Fruit fly (Drosophila melanogaster) whole organism, embryonic: ENCODE results near the gene Cht6.

Experiments
- Adf1 ChIP-seq: fragments of 200-800 bp; sonication (Bioruptor generic); IDR thresholded peaks from 2 replicates; pipeline ENCODE4 v1.3.6; 2022; ENCODE audit warnings: missing biosample characterization, missing genetic modification characterization
- C15 ChIP-seq: fragments of 200-800 bp; sonication (Bioruptor generic); IDR thresholded peaks from 3 replicates; pipeline ENCODE4 v1.3.6; 2022; ENCODE audit warnings: missing biosample characterization, missing genetic modification characterization
- CG11398 ChIP-seq: fragments of 200-800 bp; sonication (Bioruptor generic); optimal IDR thresholded peaks from 2 replicates; lab custom pipeline; 2016; ENCODE audit warnings: missing biosample characterization, missing genetic modification characterization
- CG11723 ChIP-seq: fragments of 200-800 bp; sonication (Bioruptor generic); optimal IDR thresholded peaks from 2 replicates; lab custom pipeline; 2017; ENCODE audit warnings: missing biosample characterization, mild to moderate bottlenecking, missing genetic modification characterization
- CG12391 ChIP-seq: fragments of 200-800 bp; sonication (Bioruptor generic); optimal IDR thresholded peaks from 3 replicates; lab custom pipeline; 2018; ENCODE audit warnings: missing biosample characterization, mild to moderate bottlenecking, missing genetic modification characterization, moderate library complexity
- CG13296 ChIP-seq: fragments of 200-800 bp; sonication (Bioruptor generic); optimal IDR thresholded peaks from 3 replicates; lab custom pipeline; 2018; ENCODE audit warnings: missing biosample characterization, mild to moderate bottlenecking, missing genetic modification characterization
- CG13624 ChIP-seq: fragments of 200-800 bp; sonication (Bioruptor generic); optimal IDR thresholded peaks from 2 replicates; lab custom pipeline; 2016; ENCODE audit warnings: missing biosample characterization, missing genetic modification characterization
- CG15269 ChIP-seq: fragments of 200-800 bp; sonication (Bioruptor generic); optimal IDR thresholded peaks from 2 replicates; lab custom pipeline; 2018; ENCODE audit warnings: missing biosample characterization, mild to moderate bottlenecking, missing genetic modification characterization, moderate library complexity
- CG17328 ChIP-seq: fragments of 200-800 bp; sonication (Bioruptor generic); IDR thresholded peaks from 2 replicates; pipeline ENCODE4 v1.3.6; 2022; ENCODE audit warnings: missing biosample characterization, missing genetic modification characterization
- CG2116 ChIP-seq: fragments of 200-800 bp; sonication (Bioruptor generic); optimal IDR thresholded peaks from 3 replicates; lab custom pipeline; 2018; ENCODE audit warnings: missing biosample characterization, mild to moderate bottlenecking, missing genetic modification characterization
- CG2199 ChIP-seq: fragments of 200-800 bp; sonication (Bioruptor generic); IDR thresholded peaks from 3 replicates; pipeline ENCODE4 v1.3.6; 2022; ENCODE audit warnings: missing biosample characterization, missing genetic modification characterization
- CG2875 ChIP-seq: fragments of 200-800 bp; sonication (Bioruptor generic); optimal IDR thresholded peaks from 2 replicates; lab custom pipeline; 2017; ENCODE audit warnings: missing biosample characterization, mild to moderate bottlenecking, missing genetic modification characterization, missing genetic modification reagents
- CG3847 ChIP-seq: fragments of 200-800 bp; sonication (Bioruptor generic); IDR thresholded peaks from 2 replicates; pipeline ENCODE4 v1.3.6; 2022; ENCODE audit warnings: missing biosample characterization, missing genetic modification characterization
- CG42726 ChIP-seq: fragments of 200-800 bp; sonication (Bioruptor generic); IDR thresholded peaks from 2 replicates; pipeline ENCODE4 v1.3.6; 2022; ENCODE audit warnings: missing biosample characterization, missing genetic modification characterization; ENCODE audit not compliant: partially characterized antibody
- CG4360 ChIP-seq: fragments of 200-800 bp; sonication (Bioruptor generic); IDR thresholded peaks from 2 replicates; pipeline ENCODE4 v1.3.6; 2022; ENCODE audit warnings: missing biosample characterization, missing genetic modification characterization
- CG6175 ChIP-seq: fragments of 200-800 bp; sonication (Bioruptor generic); IDR thresholded peaks from 3 replicates; pipeline ENCODE4 v1.3.6; 2022; ENCODE audit warnings: missing biosample characterization, missing genetic modification characterization
- CG8359 ChIP-seq: fragments of 200-800 bp; sonication (Bioruptor generic); optimal IDR thresholded peaks from 2 replicates; lab custom pipeline; 2017; ENCODE audit warnings: missing biosample characterization, mild to moderate bottlenecking, missing genetic modification characterization, borderline replicate concordance
- HLHmδ ChIP-seq: fragments of 200-800 bp; sonication (Bioruptor generic); optimal IDR thresholded peaks from 2 replicates; lab custom pipeline; 2018; ENCODE audit warnings: missing biosample characterization, mild to moderate bottlenecking, missing genetic modification characterization, moderate library complexity
- Hr51 ChIP-seq, 2 experiments: fragments of 200-800 bp; sonication (Bioruptor generic); optimal IDR thresholded peaks; 2 replicates in 1 of 2; 3 replicates in 1 of 2; lab custom pipeline; 2016 to 2018; ENCODE audit warnings: missing biosample characterization in 2 of 2, missing genetic modification characterization in 2 of 2, mild to moderate bottlenecking in 1 of 2, moderate library complexity in 1 of 2
- MESR4 ChIP-seq: fragments of 200-800 bp; sonication (Bioruptor generic); optimal IDR thresholded peaks from 2 replicates; lab custom pipeline; 2018; ENCODE audit warnings: missing biosample characterization, mild to moderate bottlenecking, missing genetic modification characterization, moderate library complexity
- Med ChIP-seq: fragments of 200-800 bp; sonication (Bioruptor generic); peaks from one replicate; lab custom pipeline; 2016; ENCODE audit warnings: missing biosample characterization, missing genetic modification characterization, mild to moderate bottlenecking, inconsistent platforms, moderate library complexity
- Nf-YA ChIP-seq: fragments of 200-800 bp; sonication (Bioruptor generic); IDR thresholded peaks from 2 replicates; pipeline ENCODE4 v1.3.6; 2022; ENCODE audit warnings: missing biosample characterization, missing genetic modification characterization
- Oaz ChIP-seq: fragments of 200-800 bp; sonication (Bioruptor generic); IDR thresholded peaks from 2 replicates; pipeline ENCODE4 v1.3.6; 2022; ENCODE audit warnings: missing biosample characterization, missing genetic modification characterization
- Six4 ChIP-seq: fragments of 200-800 bp; sonication (Bioruptor generic); optimal IDR thresholded peaks from 2 replicates; lab custom pipeline; 2016; ENCODE audit warnings: missing biosample characterization, missing genetic modification characterization
- Sox100B ChIP-seq: fragments of 200-800 bp; sonication (Bioruptor generic); optimal IDR thresholded peaks from 3 replicates; lab custom pipeline; 2018; ENCODE audit warnings: missing biosample characterization, mild to moderate bottlenecking, missing genetic modification characterization
- Ssrp ChIP-seq: fragments of 200-800 bp; sonication (Bioruptor generic); optimal IDR thresholded peaks from 2 replicates; lab custom pipeline; 2018; ENCODE audit warnings: missing biosample characterization, mild to moderate bottlenecking, missing genetic modification characterization, moderate library complexity
- ab ChIP-seq: fragments of 200-800 bp; sonication (Bioruptor generic); optimal IDR thresholded peaks from 2 replicates; lab custom pipeline; 2016; ENCODE audit warnings: missing biosample characterization, missing genetic modification characterization
- abd-A ChIP-seq: fragments of 200-800 bp; sonication (Bioruptor generic); optimal IDR thresholded peaks from 3 replicates; lab custom pipeline; 2019; ENCODE audit warnings: missing biosample characterization, mild to moderate bottlenecking, missing genetic modification characterization, moderate library complexity
- al ChIP-seq: fragments of 200-800 bp; sonication (Bioruptor generic); IDR thresholded peaks from 2 replicates; pipeline ENCODE4 v1.3.6; 2022; ENCODE audit warnings: missing biosample characterization, missing genetic modification characterization
- ap ChIP-seq: fragments of 200-800 bp; sonication (Bioruptor generic); IDR thresholded peaks from 2 replicates; pipeline ENCODE4 v1.3.6; 2022; ENCODE audit warnings: missing biosample characterization, missing genetic modification characterization
- ara ChIP-seq: fragments of 200-800 bp; sonication (Bioruptor generic); IDR thresholded peaks from 2 replicates; pipeline ENCODE4 v1.3.6; 2022; ENCODE audit warnings: missing biosample characterization, missing genetic modification characterization
- br ChIP-seq: fragments of >200 bp; optimal IDR thresholded peaks from 2 replicates; lab custom pipeline; 2017
- dimm ChIP-seq: fragments of 200-800 bp; sonication (Bioruptor generic); IDR thresholded peaks from 2 replicates; pipeline ENCODE4 v1.3.6; 2022; ENCODE audit warnings: missing biosample characterization, missing genetic modification characterization
- fu2 ChIP-seq: fragments of 200-800 bp; sonication (Bioruptor generic); optimal IDR thresholded peaks from 2 replicates; lab custom pipeline; 2016; ENCODE audit warnings: missing biosample characterization, missing genetic modification characterization
- hbn ChIP-seq: fragments of 200-800 bp; sonication (Bioruptor generic); IDR thresholded peaks from 2 replicates; pipeline ENCODE4 v1.3.6; 2022; ENCODE audit warnings: missing biosample characterization, missing genetic modification characterization; ENCODE audit not compliant: partially characterized antibody
- hkb ChIP-seq, 2 experiments: fragments of 200-800 bp in 1 of 2; fragments of >200 bp in 1 of 2; sonication (Bioruptor generic) in 1 of 2; IDR thresholded peaks in 1 of 2; optimal IDR thresholded peaks in 1 of 2; 2 replicates each; pipeline versions ENCODE4 v1.3.6 to Lab custom; 2017 to 2022; ENCODE audit warnings: missing biosample characterization in 1 of 2, missing genetic modification characterization in 1 of 2
- insv ChIP-seq, 2 experiments: fragments of 200-800 bp; sonication (Bioruptor generic); optimal IDR thresholded peaks; 3 replicates each; lab custom pipeline; 2016 to 2018; ENCODE audit warnings: missing biosample characterization in 2 of 2, missing genetic modification characterization in 2 of 2
- inv ChIP-seq: fragments of 200-800 bp; sonication (Bioruptor generic); IDR thresholded peaks from 2 replicates; pipeline ENCODE4 v1.3.6; 2022; ENCODE audit warnings: missing biosample characterization, missing genetic modification characterization; ENCODE audit not compliant: partially characterized antibody
- lbe ChIP-seq: fragments of 200-800 bp; sonication (Bioruptor generic); optimal IDR thresholded peaks from 2 replicates; lab custom pipeline; 2016; ENCODE audit warnings: missing biosample characterization, mild to moderate bottlenecking, missing genetic modification characterization
- nau ChIP-seq: fragments of 200-800 bp; sonication (Bioruptor generic); optimal IDR thresholded peaks from 3 replicates; lab custom pipeline; 2017; ENCODE audit warnings: missing biosample characterization, mild to moderate bottlenecking, missing genetic modification characterization, missing genetic modification reagents
- nom ChIP-seq: fragments of 200-800 bp; sonication (Bioruptor generic); optimal IDR thresholded peaks from 2 replicates; lab custom pipeline; 2017; ENCODE audit warnings: missing biosample characterization, missing genetic modification characterization, mild to moderate bottlenecking, moderate library complexity, missing genetic modification reagents
- pho ChIP-seq: fragments of 200-800 bp; sonication (Bioruptor generic); optimal IDR thresholded peaks from 2 replicates; lab custom pipeline; 2016; ENCODE audit warnings: missing biosample characterization, missing genetic modification characterization
- phol ChIP-seq: fragments of 200-800 bp; sonication (Bioruptor generic); optimal IDR thresholded peaks from 3 replicates; lab custom pipeline; 2018; ENCODE audit warnings: missing biosample characterization, mild to moderate bottlenecking, missing genetic modification characterization, moderate library complexity
- pzg ChIP-seq: fragments of 200-800 bp; sonication (Bioruptor generic); optimal IDR thresholded peaks from 3 replicates; lab custom pipeline; 2018; ENCODE audit warnings: missing biosample characterization, mild to moderate bottlenecking, missing genetic modification characterization, moderate library complexity
- slbo ChIP-seq: fragments of 200-800 bp; sonication (Bioruptor generic); IDR thresholded peaks from 2 replicates; pipeline ENCODE4 v1.3.6; 2022; ENCODE audit warnings: missing biosample characterization, missing genetic modification characterization
- tna ChIP-seq: fragments of 200-800 bp; sonication (Bioruptor generic); IDR thresholded peaks from 2 replicates; pipeline ENCODE4 v1.3.6; 2022; ENCODE audit warnings: missing biosample characterization, missing genetic modification characterization; ENCODE audit not compliant: partially characterized antibody
- tx ChIP-seq: fragments of 200-800 bp; sonication (Bioruptor generic); optimal IDR thresholded peaks from 2 replicates; lab custom pipeline; 2016; ENCODE audit warnings: missing biosample characterization, missing genetic modification characterization
- wek ChIP-seq: fragments of 200-800 bp; sonication (Bioruptor generic); optimal IDR thresholded peaks from 3 replicates; lab custom pipeline; 2018; ENCODE audit warnings: missing biosample characterization, mild to moderate bottlenecking, missing genetic modification characterization, moderate library complexity
- zfh2 ChIP-seq: fragments of 200-800 bp; sonication (Bioruptor generic); optimal IDR thresholded peaks from 2 replicates; lab custom pipeline; 2016; ENCODE audit warnings: missing biosample characterization, missing genetic modification characterization

The Cht6 gene

DNA sequence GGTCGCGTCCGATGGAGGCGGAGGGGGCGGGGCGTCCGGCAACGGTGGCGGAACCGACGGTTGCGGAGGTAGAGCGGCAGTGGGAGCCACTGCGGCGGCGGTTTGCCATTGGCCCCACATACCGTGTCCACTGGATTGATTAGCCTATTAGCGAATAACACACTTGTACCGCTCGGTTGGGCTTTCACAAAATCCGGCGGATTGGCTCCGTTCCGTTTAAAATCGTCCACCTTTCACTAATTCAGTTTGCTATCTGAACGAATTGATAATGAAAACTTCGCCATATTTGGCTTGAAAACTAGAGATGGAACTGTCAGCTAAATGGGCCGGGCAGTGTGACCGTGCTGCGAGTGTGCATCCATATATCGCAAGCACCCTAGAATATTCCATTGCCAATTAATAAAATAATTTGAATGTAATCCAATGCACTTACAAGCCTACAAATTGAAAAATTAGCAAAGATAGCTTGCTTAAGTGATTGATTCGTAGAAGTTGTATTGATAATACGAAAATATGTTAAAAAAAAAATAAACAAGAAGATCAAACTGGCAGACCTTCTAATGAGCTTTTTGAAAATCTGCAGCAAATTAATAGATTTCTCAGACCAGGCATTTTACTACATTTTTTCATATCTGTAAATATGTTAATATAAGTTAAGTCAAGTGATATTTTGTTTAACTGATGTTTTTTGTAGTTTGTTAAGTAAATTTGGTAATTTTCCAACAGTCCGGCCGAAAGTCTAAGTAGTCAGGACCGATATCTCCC is 65.7 kb downstream of the Cht6 start, which contains the start of gene ZAP3 (continued):
- TF ChIP-seq CG11723 (GFP tag; lab: Kevin White, UChicago) (no peak), CG12391 (tag; lab: Kevin White, UChicago) (no peak), nom (peak; percentile 18), CG13624 (GFP tag; lab: Kevin White, UChicago) (no peak), ara (GFP tag; lab: Robert Waterston, UW) (no peak), Med (GFP tag; lab: Kevin White, UChicago) (peak; percentile 39), Oaz (GFP tag; lab: Robert Waterston, UW) (no peak), hkb (optimal IDR thresholded peaks at IDR 0.05; lab: Kevin White, UChicago) (no peak), hkb (GFP tag; IDR thresholded peaks at IDR 0.05; lab: Robert Waterston, UW) (no peak), CG11398 (GFP tag; lab: Kevin White, UChicago) (no peak), inv (GFP tag; lab: Robert Waterston, UW) (peak; percentile 39; the same call in 1 of the 2 replicates), fu2 (GFP tag; lab: Kevin White, UChicago) (no peak), abd-A (tag; lab: Kevin White, UChicago) (no peak), al (GFP tag; lab: Robert Waterston, UW) (no peak), ap (GFP tag; lab: Robert Waterston, UW) (no peak), Sox100B (no peak), CG15269 (tag; lab: Kevin White, UChicago) (no peak), wek (GFP tag; lab: Kevin White, UChicago) (no peak), slbo (GFP tag; lab: Robert Waterston, UW) (peak; percentile 13; the same call in 1 of the 2 replicates), Six4 (GFP tag; lab: Kevin White, UChicago) (no peak), lbe (GFP tag; lab: Kevin White, UChicago) (no peak), Adf1 (GFP tag; lab: Robert Waterston, UW) (no peak; the same call in 1 of the 2 replicates), CG2199 (no peak), Nf-YA (GFP tag; lab: Robert Waterston, UW) (no peak), HLHmδ (no peak), CG8359 (GFP tag; lab: Kevin White, UChicago) (no peak), insv (GFP tag; optimal IDR thresholded peaks at IDR 0.05; lab: Kevin White, UChicago) (no peak), CG17328 (GFP tag; lab: Robert Waterston, UW) (no peak), CG42726 (peak; percentile 61), CG2116 (GFP tag; lab: Kevin White, UChicago) (no peak), CG2875 (GFP tag; lab: Kevin White, UChicago) (no peak), tx (GFP tag; lab: Kevin White, UChicago) (no peak), CG3847 (GFP tag; lab: Robert Waterston, UW) (0 out of 2 replicates have a peak, but pooled peaks have one; percentile 15), pzg (GFP tag; lab: Kevin White, UChicago) (peak; percentile 46), C15 (GFP tag; lab: Robert Waterston, UW) (no peak), MESR4 (peak; percentile 88), CG6175 (GFP tag; lab: Robert Waterston, UW) (no peak), ab (no peak), zfh2 (GFP tag; lab: Kevin White, UChicago) (no peak), hbn (GFP tag; lab: Robert Waterston, UW) (peak; percentile 31; the same call in 1 of the 2 replicates), dimm (no peak), tna (no peak), pho (GFP tag; lab: Kevin White, UChicago) (no peak), nau (GFP tag; lab: Kevin White, UChicago) (no peak), Ssrp (no peak), CG13296 (no peak), Hr51 (GFP tag; optimal IDR thresholded peaks at IDR 0.05; lab: Kevin White, UChicago) (no peak), phol (tag; lab: Kevin White, UChicago) (peak; percentile 82), CG4360 (no peak), br (lab: Kevin White, UChicago) (no peak)
